Fruit fly (Drosophila melanogaster): ENCODE data around the gene tHMG2.
A peak's percentile ranks its signal among the peaks of the same experiment; 100 is the strongest.

Gene tHMG2

dm6 chr3R:22526353-22526907 lies 33.7 kb downstream of the tHMG2 start (continued):
- TF ChIP-seq wek (GFP tag; optimal IDR thresholded peaks at IDR 0.05), result peak; percentile 3
- TF ChIP-seq Dad (GFP tag; optimal IDR thresholded peaks at IDR 0.05), result no peak
- no peak for TF ChIP-seq dan (GFP tag; IDR thresholded peaks at IDR 0.05)
- TF ChIP-seq pzg (GFP tag; optimal IDR thresholded peaks at IDR 0.05), result no peak
- TF ChIP-seq croc (GFP tag; conservative IDR thresholded peaks at IDR 0.05), result no peak
- no peak for TF ChIP-seq gcm2 (GFP tag; optimal IDR thresholded peaks at IDR 0.05)
- TF ChIP-seq CG34422 (GFP tag; IDR thresholded peaks at IDR 0.05), result no peak
- TF ChIP-seq bowl (GFP tag; IDR thresholded peaks at IDR 0.05), result no peak
- peak; percentile 42 for TF ChIP-seq CG2120 (GFP tag; optimal IDR thresholded peaks at IDR 0.05)
- no peak for TF ChIP-seq lmd (GFP tag; IDR thresholded peaks at IDR 0.05)
- TF ChIP-seq NfI (GFP tag; optimal IDR thresholded peaks at IDR 0.05), result peak; percentile 1
- TF ChIP-seq oc (tag; optimal IDR thresholded peaks at IDR 0.05), result no peak
- TF ChIP-seq D19B (GFP tag; optimal IDR thresholded peaks at IDR 0.05), result no peak
- TF ChIP-seq CG15269 (tag; optimal IDR thresholded peaks at IDR 0.05), result peak; percentile 29
- peak; percentile 9 for TF ChIP-seq CG9609 (GFP tag; optimal IDR thresholded peaks at IDR 0.05)
- peak; percentile 51 for TF ChIP-seq Ptx1 (GFP tag; IDR thresholded peaks at IDR 0.05)
- no peak for TF ChIP-seq CG15696 (tag; optimal IDR thresholded peaks at IDR 0.05)
- TF ChIP-seq E2f2 (GFP tag; IDR thresholded peaks at IDR 0.05), result no peak
- no peak for TF ChIP-seq Kr (GFP tag; optimal IDR thresholded peaks at IDR 0.05)
- TF ChIP-seq CG18619 (GFP tag; optimal IDR thresholded peaks at IDR 0.05), result no peak
- TF ChIP-seq phol (tag; optimal IDR thresholded peaks at IDR 0.05), result peak; percentile 30
- peak; percentile 20 for TF ChIP-seq CG13775 (GFP tag; optimal IDR thresholded peaks at IDR 0.05)
- no peak for TF ChIP-seq hbn (GFP tag; IDR thresholded peaks at IDR 0.05; ENCODE audit: partially characterized antibody)
- TF ChIP-seq MBD-R2 (GFP tag; IDR thresholded peaks at IDR 0.05), result no peak; the same call in 1 of the 2 replicates
- TF ChIP-seq Ets65A (GFP tag), result peak; percentile 93
- no peak for TF ChIP-seq CG3726 (GFP tag; IDR thresholded peaks at IDR 0.05)
- TF ChIP-seq ase (GFP tag; IDR thresholded peaks at IDR 0.05), result peak; percentile 53; the same call in 1 of the 3 replicates
- TF ChIP-seq slou (GFP tag; optimal IDR thresholded peaks at IDR 0.05), result peak; percentile 2
- TF ChIP-seq exex (tag; optimal IDR thresholded peaks at IDR 0.05), result peak; percentile 28
- TF ChIP-seq CG12155 (GFP tag; optimal IDR thresholded peaks at IDR 0.05), result peak; percentile 46
- TF ChIP-seq pb (GFP tag; optimal IDR thresholded peaks at IDR 0.05), result no peak
- TF ChIP-seq Vsx1 (GFP tag; optimal IDR thresholded peaks at IDR 0.05), result peak; percentile 27
- no peak for TF ChIP-seq CG2116 (GFP tag; optimal IDR thresholded peaks at IDR 0.05)
- TF ChIP-seq CG5180 (GFP tag; optimal IDR thresholded peaks at IDR 0.05), result peak; percentile 18
- no peak for TF ChIP-seq pan (optimal IDR thresholded peaks at IDR 0.05)
- TF ChIP-seq pan (GFP tag; optimal IDR thresholded peaks at IDR 0.05 in 1 of 2, IDR thresholded peaks at IDR 0.05 in 1 of 2), result peak in 1 of 2 experiments; percentile 59
- peak in 1 of 3 experiments; percentile 12 for TF ChIP-seq lola (GFP tag; optimal IDR thresholded peaks at IDR 0.05)
- TF ChIP-seq Mrtf (GFP tag; IDR thresholded peaks at IDR 0.05), result 0 out of 3 replicates have a peak, but pooled peaks have one; percentile 28
- no peak for TF ChIP-seq CG33213 (GFP tag; optimal IDR thresholded peaks at IDR 0.05)
- TF ChIP-seq schlank (tag; optimal IDR thresholded peaks at IDR 0.05), result no peak
- no peak for TF ChIP-seq h (optimal IDR thresholded peaks at IDR 0.05)
- TF ChIP-seq sna (GFP tag; IDR thresholded peaks at IDR 0.05; ENCODE audit: partially characterized antibody), result no peak
- TF ChIP-seq Hmr (GFP tag; optimal IDR thresholded peaks at IDR 0.05), result no peak
- peak; percentile 35; the same call in 1 of the 2 replicates for TF ChIP-seq CG10366 (GFP tag; IDR thresholded peaks at IDR 0.05)
- TF ChIP-seq Ada2b (GFP tag; IDR thresholded peaks at IDR 0.05), result peak; percentile 13; the same call in 1 of the 2 replicates
- peak; percentile 2 for TF ChIP-seq az2 (GFP tag; optimal IDR thresholded peaks at IDR 0.05)
- TF ChIP-seq vnd (GFP tag; IDR thresholded peaks at IDR 0.05; ENCODE audit: partially characterized antibody), result no peak
- TF ChIP-seq CG12391 (tag; optimal IDR thresholded peaks at IDR 0.05), result peak; percentile 10
- TF ChIP-seq Scr (GFP tag; IDR thresholded peaks at IDR 0.05; ENCODE audit: partially characterized antibody), result no peak
- TF ChIP-seq hkb (optimal IDR thresholded peaks at IDR 0.05), result no peak
- TF ChIP-seq hkb (GFP tag; IDR thresholded peaks at IDR 0.05), result 0 out of 2 replicates have a peak, but pooled peaks have one; percentile 21
